Fruit fly (Drosophila melanogaster): ENCODE measurements around the gene CG6621.

Gene CG6621

dm6 chr3R:10884031-10884677 lies 9.2 kb downstream of the CG6621 start (continued):
- TF ChIP-seq tin (GFP tag; optimal IDR thresholded peaks at IDR 0.05) (peak; percentile 18), CG2116 (GFP tag; optimal IDR thresholded peaks at IDR 0.05) (no peak), TFAM (GFP tag; optimal IDR thresholded peaks at IDR 0.05) (no peak), org-1 (GFP tag; optimal IDR thresholded peaks at IDR 0.05) (peak; percentile 14), Camta (GFP tag; optimal IDR thresholded peaks at IDR 0.05) (no peak), CG13624 (GFP tag; optimal IDR thresholded peaks at IDR 0.05) (peak; percentile 34), h (optimal IDR thresholded peaks at IDR 0.05) (no peak), Bgb (GFP tag; IDR thresholded peaks at IDR 0.05; ENCODE audit: partially characterized antibody) (no peak), so (GFP tag; IDR thresholded peaks at IDR 0.05) (peak; percentile 60; the same call in 1 of the 3 replicates), CG11695 (GFP tag; IDR thresholded peaks at IDR 0.05) (peak; percentile 84), pho (GFP tag; optimal IDR thresholded peaks at IDR 0.05) (no peak), CG11560 (tag; IDR thresholded peaks at IDR 0.05) (peak; percentile 57; the same call in 2 of the 3 replicates), otp (GFP tag; IDR thresholded peaks at IDR 0.05) (peak; percentile 52; the same call in 1 of the 3 replicates), p53 (GFP tag; optimal IDR thresholded peaks at IDR 0.05) (no peak), pita (GFP tag; optimal IDR thresholded peaks at IDR 0.05) (no peak), peb (GFP tag; IDR thresholded peaks at IDR 0.05) (peak; percentile 61), HLHmδ (GFP tag; optimal IDR thresholded peaks at IDR 0.05) (no peak), al (GFP tag; IDR thresholded peaks at IDR 0.05) (peak; percentile 82), Ravus (GFP tag; IDR thresholded peaks at IDR 0.05) (peak; percentile 57), CG9817 (tag; optimal IDR thresholded peaks at IDR 0.05) (peak; percentile 69), CG10366 (GFP tag; IDR thresholded peaks at IDR 0.05) (peak; percentile 67), Hr39 (optimal IDR thresholded peaks at IDR 0.05) (no peak), CG14965 (GFP tag; optimal IDR thresholded peaks at IDR 0.05; ENCODE audit: borderline replicate concordance) (no peak), CG42726 (GFP tag; IDR thresholded peaks at IDR 0.05; ENCODE audit: partially characterized antibody) (no peak), dpn (GFP tag; optimal IDR thresholded peaks at IDR 0.05) (peak; percentile 6 to 34), Ptx1 (GFP tag; IDR thresholded peaks at IDR 0.05) (peak; percentile 89), CG1832 (GFP tag; optimal IDR thresholded peaks at IDR 0.05) (no peak), hth (optimal IDR thresholded peaks at IDR 0.05) (no peak), ham (GFP tag; IDR thresholded peaks at IDR 0.05) (no peak), CG9437 (GFP tag; optimal IDR thresholded peaks at IDR 0.05) (peak; percentile 33), CG1603 (tag; optimal IDR thresholded peaks at IDR 0.05) (peak; percentile 58), CG5245 (GFP tag; optimal IDR thresholded peaks at IDR 0.05) (peak; percentile 42), CG4707 (GFP tag; optimal IDR thresholded peaks at IDR 0.05) (no peak), sob (GFP tag; IDR thresholded peaks at IDR 0.05) (peak; percentile 88), amos (GFP tag; IDR thresholded peaks at IDR 0.05; ENCODE audit: partially characterized antibody) (no peak; the same call in 1 of the 2 replicates), Lpt (GFP tag; optimal IDR thresholded peaks at IDR 0.05) (no peak), Hmr (GFP tag; optimal IDR thresholded peaks at IDR 0.05) (peak; percentile 77), danr (GFP tag; IDR thresholded peaks at IDR 0.05) (peak; percentile 74), CG7928 (GFP tag; optimal IDR thresholded peaks at IDR 0.05) (peak; percentile 39), yki (optimal IDR thresholded peaks at IDR 0.05) (no peak), grn (GFP tag; optimal IDR thresholded peaks at IDR 0.05) (no peak), Chrac-16 (GFP tag; optimal IDR thresholded peaks at IDR 0.05) (no peak), CG15601 (tag; optimal IDR thresholded peaks at IDR 0.05) (no peak), ase (GFP tag; IDR thresholded peaks at IDR 0.05) (peak; percentile 90), Poxn (GFP tag; IDR thresholded peaks at IDR 0.05) (peak; percentile 51), dati (GFP tag; IDR thresholded peaks at IDR 0.05) (peak; percentile 62; the same call in 1 of the 2 replicates), CG18619 (GFP tag; optimal IDR thresholded peaks at IDR 0.05) (peak; percentile 49), Gsc (GFP tag; IDR thresholded peaks at IDR 0.05) (peak; percentile 9; the same call in 1 of the 2 replicates), C15 (GFP tag; IDR thresholded peaks at IDR 0.05) (0 out of 3 replicates have a peak, but pooled peaks have one; percentile 61), CG4820 (GFP tag; optimal IDR thresholded peaks at IDR 0.05) (peak; percentile 60), Sry-β (GFP tag; optimal IDR thresholded peaks at IDR 0.05) (no peak), Sin3A (optimal IDR thresholded peaks at IDR 0.05) (no peak)
